Worm (Caenorhabditis elegans) whole organism, midembryonic: Measurements from ENCODE around the gene C09G1.5.

Source experiments
- flt-1 ChIP-seq: fragments of 200-800 bp; sonication (Bioruptor generic); IDR thresholded peaks from 2 replicates; pipeline ENCODE4 v1.3.6; 2022; ENCODE audit warnings: missing genetic modification characterization, missing compliant biosample characterization
- med-1 ChIP-seq: sonication (generic microtip); optimal IDR thresholded peaks from 2 replicates; lab custom pipeline; 2017; ENCODE audit warnings: missing genetic modification characterization, mild to moderate bottlenecking, missing compliant biosample characterization, antibody characterized with exemption, missing genetic modification reagents; ENCODE audit not compliant: insufficient read depth
- ref-1 ChIP-seq: fragments of 200-800 bp; sonication (Bioruptor generic); conservative IDR thresholded peaks from 2 replicates; pipeline ENCODE4 v1.3.6; 2022; ENCODE audit warnings: missing genetic modification reagents, missing genetic modification characterization, missing compliant biosample characterization
- tab-1 ChIP-seq: fragments of 200-800 bp; sonication (Bioruptor generic); IDR thresholded peaks from 2 replicates; pipeline ENCODE4 v1.3.6; 2022; ENCODE audit warnings: missing genetic modification characterization, missing compliant biosample characterization
- ztf-29 ChIP-seq: fragments of 200-800 bp; sonication (Bioruptor generic); IDR thresholded peaks from 2 replicates; pipeline ENCODE4 v1.3.6; 2022; ENCODE audit warnings: missing genetic modification reagents, missing genetic modification characterization, missing compliant biosample characterization

DNA sequence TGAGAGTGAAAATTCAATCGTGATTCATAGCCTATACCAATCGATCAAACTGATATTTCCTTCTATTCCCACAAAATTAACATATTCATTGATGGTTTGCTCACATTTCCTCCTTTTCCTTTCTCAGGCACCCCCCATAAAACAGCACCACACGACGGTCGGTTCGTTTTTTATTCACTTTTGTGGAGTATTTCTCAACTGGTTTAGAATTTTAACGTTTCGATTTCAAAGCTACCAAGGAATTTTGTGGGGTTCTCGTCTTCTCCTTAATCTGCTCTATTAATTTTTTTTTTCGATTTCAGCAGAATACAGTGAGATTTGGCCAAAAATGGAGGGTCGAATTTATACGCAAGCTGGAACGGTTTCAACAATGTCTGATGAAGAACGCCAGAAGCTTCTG, 39.5 kb upstream of the C09G1.5 start, which contains the start of gene F31B9.7:
- TF ChIP-seq flt-1 (no peak), tab-1 (GFP tag; lab: Robert Waterston, UW) (no peak), ztf-29 (GFP tag; lab: Robert Waterston, UW) (no peak), med-1 (no peak), ref-1 (GFP tag; lab: Robert Waterston, UW) (no peak)
